6 worm cellular contexts compared by ENCODE assay signal in the genomic region with DNA sequence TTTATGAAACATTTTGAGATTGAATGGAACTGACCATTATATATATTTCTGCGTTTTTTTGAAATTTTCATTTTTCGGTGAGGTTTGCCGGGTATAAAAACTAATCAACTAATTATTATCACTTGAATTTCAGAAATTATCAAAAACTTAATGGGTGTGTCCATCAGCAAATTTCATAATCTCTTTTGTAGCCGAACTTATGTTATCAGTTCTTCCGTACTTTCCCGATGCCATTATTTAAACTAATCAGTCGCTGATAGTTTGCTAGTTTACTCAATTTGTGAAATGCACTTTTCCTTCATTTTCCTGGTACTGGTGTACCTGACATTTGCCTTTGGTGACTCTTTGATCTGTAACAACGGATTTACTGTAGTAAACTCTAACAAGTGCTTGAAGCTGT.
TF ChIP-seq lines count a peak whose summit lies in the region.

No protein-coding gene starts in this region.

TF ChIP-seq in whole organism, L1 larva, 84 proteins besides CTCF, POLR2A, EP300 and RAD21:
- TF ChIP-seq ztf-11 (tag; optimal IDR thresholded peaks at IDR 0.05; lab: Kevin White, UChicago) (no peak), pqm-1 (tag; optimal IDR thresholded peaks at IDR 0.05; lab: Kevin White, UChicago) (peak; percentile 32), tlp-1 (tag; optimal IDR thresholded peaks at IDR 0.05; lab: Kevin White, UChicago) (peak; percentile 46), elt-2 (tag; optimal IDR thresholded peaks at IDR 0.05; lab: Kevin White, UChicago) (peak; percentile 99)

TF ChIP-seq in whole organism, L2 larva, 48 proteins besides CTCF, POLR2A, EP300 and RAD21:
- no peak for TF ChIP-seq unc-39 (tag; optimal IDR thresholded peaks at IDR 0.05; lab: Kevin White, UChicago)
- no peak for TF ChIP-seq ama-1 (optimal IDR thresholded peaks at IDR 0.05; lab: Kevin White, UChicago)
- TF ChIP-seq sma-9 (GFP tag; optimal IDR thresholded peaks at IDR 0.05; lab: Kevin White, UChicago) = peak; percentile 77
- no peak for TF ChIP-seq sma-9 (tag; optimal IDR thresholded peaks at IDR 0.05; lab: Kevin White, UChicago)
- TF ChIP-seq unc-55 (GFP tag; optimal IDR thresholded peaks at IDR 0.05; lab: Kevin White, UChicago) = no peak
- TF ChIP-seq fos-1 (tag; optimal IDR thresholded peaks at IDR 0.05; lab: Kevin White, UChicago) = peak; percentile 96

TF ChIP-seq in whole organism, L3 larva, 47 proteins besides CTCF, POLR2A, EP300 and RAD21:
- peak; percentile 60 for TF ChIP-seq jun-1 (tag; optimal IDR thresholded peaks at IDR 0.05; lab: Kevin White, UChicago)
- peak; percentile 96 for TF ChIP-seq elt-2 (tag; optimal IDR thresholded peaks at IDR 0.05; lab: Kevin White, UChicago)
- TF ChIP-seq pqm-1 (tag; optimal IDR thresholded peaks at IDR 0.05; lab: Kevin White, UChicago) = peak; percentile 68
- no peak for TF ChIP-seq zag-1 (tag; optimal IDR thresholded peaks at IDR 0.05; lab: Kevin White, UChicago)

TF ChIP-seq in whole organism, L4 larva, 104 proteins besides CTCF, POLR2A, EP300 and RAD21 (continues in another document):
- TF ChIP-seq nhr-48 (tag; optimal IDR thresholded peaks at IDR 0.05; lab: Kevin White, UChicago) (peak; percentile 21), nhr-10 (tag; optimal IDR thresholded peaks at IDR 0.05; lab: Kevin White, UChicago) (no peak), nhr-28 (tag; optimal IDR thresholded peaks at IDR 0.05; lab: Kevin White, UChicago) (peak; percentile 84), dpl-1 (GFP tag; optimal IDR thresholded peaks at IDR 0.05; lab: Kevin White, UChicago) (no peak), daf-19 (GFP tag; conservative IDR thresholded peaks at IDR 0.05; lab: Robert Waterston, UW) (no peak), lin-1 (GFP tag; IDR thresholded peaks at IDR 0.05; lab: Robert Waterston, UW) (0 out of 2 replicates have a peak, but pooled peaks have one; percentile 42), ZK337.2 (GFP tag; IDR thresholded peaks at IDR 0.05; lab: Robert Waterston, UW) (no peak), saeg-2 (GFP tag; IDR thresholded peaks at IDR 0.05; lab: Robert Waterston, UW) (no peak), zag-1 (tag; optimal IDR thresholded peaks at IDR 0.05; lab: Kevin White, UChicago) (no peak), ceh-82 (tag; optimal IDR thresholded peaks at IDR 0.05; lab: Kevin White, UChicago) (no peak), gei-8 (GFP tag; optimal IDR thresholded peaks at IDR 0.05; lab: Kevin White, UChicago) (no peak), snpc-4 (tag; optimal IDR thresholded peaks at IDR 0.05; lab: Kevin White, UChicago) (no peak), spr-3 (GFP tag; optimal IDR thresholded peaks at IDR 0.05; lab: Kevin White, UChicago) (no peak), nhr-76 (tag; optimal IDR thresholded peaks at IDR 0.05; lab: Kevin White, UChicago) (no peak), mxl-2 (GFP tag; conservative IDR thresholded peaks at IDR 0.05; lab: Robert Waterston, UW) (no peak), madf-9 (GFP tag; conservative IDR thresholded peaks at IDR 0.05; lab: Robert Waterston, UW) (no peak), dmd-6 (GFP tag; IDR thresholded peaks at IDR 0.05; lab: Robert Waterston, UW) (peak; percentile 70), hlh-11 (tag; optimal IDR thresholded peaks at IDR 0.05; lab: Kevin White, UChicago) (peak; percentile 27), lsy-2 (tag; optimal IDR thresholded peaks at IDR 0.05; lab: Kevin White, UChicago) (peak in 1 of 2 experiments; percentile 11), ZK546.5 (tag; optimal IDR thresholded peaks at IDR 0.05; lab: Kevin White, UChicago) (no peak), nhr-77 (tag; optimal IDR thresholded peaks at IDR 0.05; lab: Kevin White, UChicago) (peak; percentile 45), pqm-1 (tag; optimal IDR thresholded peaks at IDR 0.05; lab: Kevin White, UChicago) (peak; percentile 98), daf-16 (GFP tag; optimal IDR thresholded peaks at IDR 0.05; lab: Kevin White, UChicago) (no peak), daf-16 (tag; optimal IDR thresholded peaks at IDR 0.05; lab: Kevin White, UChicago) (peak; percentile 66), nhr-11 (tag; optimal IDR thresholded peaks at IDR 0.05; lab: Kevin White, UChicago) (no peak)

TF ChIP-seq in whole organism, late embryonic, 69 proteins besides CTCF, POLR2A, EP300 and RAD21:
- TF ChIP-seq elt-2 (tag; optimal IDR thresholded peaks at IDR 0.05; lab: Kevin White, UChicago) (peak; percentile 64), fkh-6 (tag; optimal IDR thresholded peaks at IDR 0.05; lab: Kevin White, UChicago) (no peak)

TF ChIP-seq in whole organism, young adult, 124 proteins besides CTCF, POLR2A, EP300 and RAD21:
- TF ChIP-seq nhr-80 (tag; optimal IDR thresholded peaks at IDR 0.05; lab: Kevin White, UChicago) (peak; percentile 74), snpc-4 (GFP tag; optimal IDR thresholded peaks at IDR 0.05; lab: Kevin White, UChicago) (no peak), snpc-4 (tag; optimal IDR thresholded peaks at IDR 0.05; lab: Kevin White, UChicago) (no peak)
